Worm (Caenorhabditis elegans) whole organism, young adult: ENCODE measurements around the gene F31E3.12.

Experiments
- B0019.2 ChIP-seq: fragments of 200-800 bp; sonication (Bioruptor generic); conservative IDR thresholded peaks from 2 replicates; pipeline ENCODE4 v1.3.6; 2022; ENCODE audit warnings: missing genetic modification reagents, missing genetic modification characterization, missing compliant biosample characterization
- C17E4.6 ChIP-seq: fragments of 200-800 bp; sonication (Bioruptor generic); IDR thresholded peaks from 2 replicates; pipeline ENCODE4 v1.3.6; 2022; ENCODE audit warnings: missing genetic modification reagents, missing genetic modification characterization, missing compliant biosample characterization
- F55B11.4 ChIP-seq: sonication (generic microtip); optimal IDR thresholded peaks from 2 replicates; lab custom pipeline; 2016; ENCODE audit warnings: missing compliant biosample characterization, missing genetic modification characterization, borderline replicate concordance; ENCODE audit not compliant: insufficient read depth
- chd-7 ChIP-seq: sonication (generic microtip); optimal IDR thresholded peaks from 2 replicates; lab custom pipeline; 2016; ENCODE audit warnings: mild to moderate bottlenecking, missing genetic modification characterization, moderate library complexity, missing compliant biosample characterization
- hsf-1 ChIP-seq: fragments of 200-800 bp; sonication (Bioruptor generic); IDR thresholded peaks from 2 replicates; pipeline ENCODE4 v1.3.6; 2022; ENCODE audit warnings: missing genetic modification reagents, missing genetic modification characterization, missing compliant biosample characterization
- nfya-1 ChIP-seq: sonication (generic microtip); optimal IDR thresholded peaks from 2 replicates; lab custom pipeline; 2017; ENCODE audit warnings: antibody characterized with exemption, missing compliant biosample characterization, missing genetic modification characterization, borderline replicate concordance; ENCODE audit not compliant: insufficient read depth
- snpc-4 ChIP-seq, 5 experiments: fragments of 150-350 bp in 1 of 5; sonication (generic microtip) in 4 of 5; optimal IDR thresholded peaks; 2 replicates each; lab custom pipeline; 2014 to 2018; ENCODE audit warnings: missing genetic modification characterization in 5 of 5, missing biosample characterization in 3 of 5, antibody characterized with exemption in 2 of 5, mild to moderate bottlenecking in 2 of 5, missing compliant biosample characterization in 2 of 5, missing genotype in 2 of 5, moderate library complexity in 2 of 5, missing genetic modification reagents in 1 of 5

DNA sequence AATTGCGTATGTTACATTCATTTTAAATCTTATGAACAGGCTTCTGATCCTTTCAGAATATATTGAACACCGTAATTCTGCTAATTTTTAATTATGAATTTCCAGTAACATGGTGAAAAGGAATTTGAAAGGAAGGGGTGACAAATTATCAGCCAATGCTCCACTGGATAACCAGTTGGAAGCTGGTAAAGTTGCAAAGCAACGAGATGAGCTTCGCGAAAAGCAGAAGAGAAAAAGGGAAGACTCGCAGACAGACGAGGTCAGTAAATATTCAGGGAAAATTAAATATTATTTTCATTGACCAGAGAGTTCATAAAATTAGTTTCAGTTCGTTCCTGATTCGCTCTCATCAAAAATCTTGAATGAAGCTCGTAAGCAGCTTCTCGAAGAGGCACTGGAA lies 37.3 kb upstream of the F31E3.12 start, which contains the start of gene byn-1:
- no peak for TF ChIP-seq chd-7 (tag; lab: Kevin White, UChicago)
- TF ChIP-seq snpc-4 (GFP tag; optimal IDR thresholded peaks at IDR 0.05; lab: Kevin White, UChicago): no peak
- peak in 1 of 4 experiments; percentile 26 for TF ChIP-seq snpc-4 (tag; optimal IDR thresholded peaks at IDR 0.05; lab: Kevin White, UChicago)
- TF ChIP-seq F55B11.4 (tag; lab: Kevin White, UChicago): no peak
- no peak for TF ChIP-seq C17E4.6 (GFP tag; lab: Robert Waterston, UW)
- TF ChIP-seq B0019.2 (GFP tag; lab: Robert Waterston, UW): no peak
- peak; percentile 69 for TF ChIP-seq hsf-1 (GFP tag; lab: Robert Waterston, UW)
- TF ChIP-seq nfya-1 (tag; lab: Kevin White, UChicago): no peak
